Worm (Caenorhabditis elegans): Measurements from ENCODE around the gene hrpl-1.

The hrpl-1 gene

ce11 chrII:6913309-6913708 is 14.8 kb downstream of the hrpl-1 start, which contains the start of gene cyn-10 (continued):
- TF ChIP-seq nhr-25 (tag; optimal IDR thresholded peaks at IDR 0.05; ENCODE audit: borderline replicate concordance, insufficient read depth) (no peak), mxl-3 (GFP tag; optimal IDR thresholded peaks at IDR 0.05) (no peak), ceh-62 (tag; optimal IDR thresholded peaks at IDR 0.05) (no peak), dmd-6 (GFP tag; IDR thresholded peaks at IDR 0.05) (peak; percentile 83), spr-3 (GFP tag; optimal IDR thresholded peaks at IDR 0.05) (no peak), nhr-10 (tag; optimal IDR thresholded peaks at IDR 0.05) (no peak), egl-43 (GFP tag; IDR thresholded peaks at IDR 0.05) (no peak), ama-1 (optimal IDR thresholded peaks at IDR 0.05) (no peak), lin-15B (tag; optimal IDR thresholded peaks at IDR 0.05) (no peak), lir-3 (tag; optimal IDR thresholded peaks at IDR 0.05) (no peak), ceh-82 (tag; optimal IDR thresholded peaks at IDR 0.05) (no peak), lim-7 (GFP tag; IDR thresholded peaks at IDR 0.05) (no peak), aly-2 (tag; optimal IDR thresholded peaks at IDR 0.05) (no peak)

DNA sequence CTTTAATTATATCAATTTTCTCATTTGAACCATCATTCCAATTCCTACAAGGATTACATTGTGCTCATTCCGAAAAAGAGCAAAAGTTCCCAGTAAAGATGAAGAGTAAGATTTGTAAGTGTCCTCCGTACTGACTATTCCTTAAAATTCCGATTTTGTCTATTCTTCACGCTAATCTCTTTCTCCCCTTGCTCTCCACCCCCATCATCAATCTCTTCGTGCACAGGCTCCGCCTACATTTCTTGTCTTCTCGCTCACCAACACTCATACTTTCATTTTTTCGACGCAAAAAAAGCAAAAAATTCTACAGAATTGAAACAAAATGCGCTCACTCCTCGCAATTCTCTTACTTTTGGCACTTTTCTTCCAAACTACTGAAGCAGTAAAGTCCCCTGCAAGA is 17.3 kb downstream of the hrpl-1 start, which contains the start of gene B0252.8:
Gene B0252.8, plus strand, starts transcription at position 292 of the 400 bp plus-strand sequence.
- no peak for TF ChIP-seq R02D3.7 (tag; optimal IDR thresholded peaks at IDR 0.05)
- no peak for TF ChIP-seq lin-39 (tag; optimal IDR thresholded peaks at IDR 0.05)
- TF ChIP-seq F49E8.2 (tag; optimal IDR thresholded peaks at IDR 0.05; ENCODE audit: borderline replicate concordance): no peak
- TF ChIP-seq mdl-1 (tag; optimal IDR thresholded peaks at IDR 0.05): no peak
- TF ChIP-seq vab-7 (GFP tag; IDR thresholded peaks at IDR 0.05): no peak
- no peak for TF ChIP-seq pha-4 (GFP tag; IDR thresholded peaks at IDR 0.05)
- no peak for TF ChIP-seq pha-4 (tag; optimal IDR thresholded peaks at IDR 0.05)
- TF ChIP-seq dmd-9 (GFP tag; IDR thresholded peaks at IDR 0.05): no peak
- no peak for TF ChIP-seq mep-1 (tag; optimal IDR thresholded peaks at IDR 0.05)
- no peak for TF ChIP-seq hlh-30 (tag; optimal IDR thresholded peaks at IDR 0.05; ENCODE audit: insufficient read depth)
- no peak for TF ChIP-seq F10B5.3 (tag; optimal IDR thresholded peaks at IDR 0.05)
- no peak for TF ChIP-seq Y105C5A.15 (GFP tag; IDR thresholded peaks at IDR 0.05)
- no peak for TF ChIP-seq egl-43 (GFP tag; IDR thresholded peaks at IDR 0.05)
- TF ChIP-seq lsy-2 (tag; optimal IDR thresholded peaks at IDR 0.05): no peak

DNA sequence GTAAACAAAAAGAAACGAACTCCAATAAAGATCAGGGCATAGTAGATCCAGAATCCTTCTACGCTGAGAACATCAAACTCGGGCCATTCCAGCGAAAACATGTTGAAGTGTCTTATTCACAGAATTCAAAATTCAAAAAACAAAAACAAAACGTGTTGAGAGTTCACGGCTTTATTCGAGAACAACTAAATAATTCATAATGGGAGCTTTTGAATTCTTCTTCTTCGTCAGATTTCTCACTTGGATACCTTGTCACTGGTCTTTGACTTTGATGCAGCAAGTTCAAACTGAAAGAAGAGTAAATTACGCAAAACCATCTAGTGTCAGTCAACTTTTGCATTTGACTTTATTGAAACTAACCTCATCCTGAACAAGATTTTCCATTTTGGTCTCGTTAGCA is 19.2 kb downstream of the hrpl-1 start, which contains the start of gene B0252.11:
Gene B0252.11, minus strand, starts transcription at position 101 of the 400 bp plus-strand sequence.
- no peak for TF ChIP-seq T20F7.1 (GFP tag; optimal IDR thresholded peaks at IDR 0.05)
- no peak for TF ChIP-seq ceh-28 (tag; optimal IDR thresholded peaks at IDR 0.05)
- TF ChIP-seq aha-1 (tag): peak; percentile 42
- no peak for TF ChIP-seq egl-27 (tag; optimal IDR thresholded peaks at IDR 0.05)
- no peak for TF ChIP-seq jun-1 (tag; optimal IDR thresholded peaks at IDR 0.05)
- TF ChIP-seq lim-7 (GFP tag; IDR thresholded peaks at IDR 0.05): no peak
- no peak for TF ChIP-seq snpc-1.2 (GFP tag; IDR thresholded peaks at IDR 0.05)

- TF ChIP-seq R02D3.7 (tag; optimal IDR thresholded peaks at IDR 0.05): no peak
- TF ChIP-seq pqm-1 (tag; optimal IDR thresholded peaks at IDR 0.05): peak; percentile 77
- TF ChIP-seq nhr-76 (tag; optimal IDR thresholded peaks at IDR 0.05): no peak
- TF ChIP-seq T26A8.4 (GFP tag; IDR thresholded peaks at IDR 0.05): no peak
- TF ChIP-seq daf-16 (GFP tag; optimal IDR thresholded peaks at IDR 0.05): no peak
- TF ChIP-seq daf-16 (tag; optimal IDR thresholded peaks at IDR 0.05): peak; percentile 27
- no peak for TF ChIP-seq ceh-32 (tag; optimal IDR thresholded peaks at IDR 0.05; ENCODE audit: poor library complexity)
Measured at ce11 chrII:6918862-6919261, 20.3 kb downstream of the hrpl-1 start, which contains the start of gene B0252.5. Gene B0252.5, minus strand, starts transcription at chrII:6918878.
